Worm (Caenorhabditis elegans): Measurements from ENCODE around the gene F11D5.6.

ce11 chrX:3296182-3296581, 29.9 kb downstream of the F11D5.6 start, which contains the start of gene K09C4.2:
- TF ChIP-seq jun-1 (tag; optimal IDR thresholded peaks at IDR 0.05) (no peak), nhr-12 (tag; optimal IDR thresholded peaks at IDR 0.05) (no peak)
